Worm (Caenorhabditis elegans): ENCODE results near the gene gly-6.

ce11 chrIII:4284732-4285165 lies 46.3 kb downstream of the gly-6 start:
- no peak for TF ChIP-seq lsy-2 (tag; optimal IDR thresholded peaks at IDR 0.05)
- no peak for TF ChIP-seq snpc-4 (tag; optimal IDR thresholded peaks at IDR 0.05)
- no peak for TF ChIP-seq nhr-2 (tag; optimal IDR thresholded peaks at IDR 0.05)
- TF ChIP-seq lin-13 (tag; optimal IDR thresholded peaks at IDR 0.05): no peak
- no peak for TF ChIP-seq mab-5 (tag; optimal IDR thresholded peaks at IDR 0.05)
- no peak for TF ChIP-seq unc-62 (GFP tag; optimal IDR thresholded peaks at IDR 0.05)
